Worm (Caenorhabditis elegans): Measurements from ENCODE around the gene rbmx-2.

The rbmx-2 gene

DNA sequence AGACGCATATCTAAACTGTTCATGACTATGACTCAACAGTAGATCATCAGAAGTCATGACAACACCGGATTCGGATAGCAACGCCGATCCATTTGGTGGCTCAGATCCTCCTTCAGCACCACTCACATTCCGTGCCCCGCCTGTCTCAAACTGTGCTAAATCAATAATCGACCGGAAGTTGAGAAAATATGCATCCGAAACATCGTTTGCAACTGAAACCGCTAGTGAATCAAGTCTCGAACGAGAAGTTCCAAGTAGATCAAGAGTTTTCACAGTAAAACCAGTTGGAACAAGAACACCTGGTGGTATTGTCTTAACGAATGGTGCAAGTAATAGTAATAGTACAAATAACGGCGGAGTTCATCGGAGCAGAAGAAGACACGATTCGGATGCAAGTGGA lies 49.6 kb downstream of the rbmx-2 start:
- no peak for TF ChIP-seq Y95B8A.8 (GFP tag; IDR thresholded peaks at IDR 0.05)
- TF ChIP-seq nfya-2 (GFP tag; IDR thresholded peaks at IDR 0.05): no peak
- no peak for TF ChIP-seq lin-26 (GFP tag; IDR thresholded peaks at IDR 0.05)
- no peak for TF ChIP-seq Y67H2A.10 (GFP tag; conservative IDR thresholded peaks at IDR 0.05)
- TF ChIP-seq zim-3 (tag; optimal IDR thresholded peaks at IDR 0.05): no peak
- TF ChIP-seq F49E8.2 (tag; optimal IDR thresholded peaks at IDR 0.05; ENCODE audit: insufficient read depth): no peak
